Worm (Caenorhabditis elegans) whole organism, mixed stage, embryonic: Measurements from ENCODE around the gene F28C10.3.

Source experiments
- M03D4.4 ChIP-seq: sonication (generic microtip); optimal IDR thresholded peaks from 2 replicates; lab custom pipeline; 2017; ENCODE audit warnings: mild to moderate bottlenecking, missing genetic modification characterization, missing compliant biosample characterization
- bed-3 ChIP-seq: fragments of 200-800 bp; sonication (Bioruptor generic); optimal IDR thresholded peaks from 3 replicates; lab custom pipeline; 2018; ENCODE audit warnings: mild to moderate bottlenecking, missing genetic modification characterization, moderate library complexity, missing compliant biosample characterization
- blmp-1 ChIP-seq: fragments of 150-350 bp; optimal IDR thresholded peaks from 2 replicates; lab custom pipeline; 2014; ENCODE audit warnings: missing biosample characterization, missing genetic modification characterization
- ceh-39 ChIP-seq: fragments of 150-350 bp; optimal IDR thresholded peaks from 2 replicates; lab custom pipeline; 2014; ENCODE audit warnings: missing biosample characterization, missing genetic modification characterization
- ceh-43 ChIP-seq: fragments of 200-800 bp; sonication (Bioruptor generic); optimal IDR thresholded peaks from 2 replicates; lab custom pipeline; 2018; ENCODE audit warnings: mild to moderate bottlenecking, missing genetic modification characterization, moderate library complexity, missing compliant biosample characterization
- ceh-83 ChIP-seq: fragments of 200-800 bp; sonication (Bioruptor generic); optimal IDR thresholded peaks from 2 replicates; lab custom pipeline; 2018; ENCODE audit warnings: mild to moderate bottlenecking, missing genetic modification characterization, missing compliant biosample characterization
- ces-1 ChIP-seq: fragments of 150-350 bp; optimal IDR thresholded peaks from 2 replicates; lab custom pipeline; 2014; ENCODE audit warnings: missing biosample characterization, missing genetic modification reagents, missing genetic modification characterization
- cnd-1 ChIP-seq: fragments of 200-800 bp; sonication (Bioruptor generic); optimal IDR thresholded peaks from 2 replicates; lab custom pipeline; 2018; ENCODE audit warnings: mild to moderate bottlenecking, missing genetic modification characterization, missing compliant biosample characterization
- drap-1 ChIP-seq: fragments of 200-800 bp; sonication (Bioruptor generic); optimal IDR thresholded peaks from 3 replicates; lab custom pipeline; 2018; ENCODE audit warnings: mild to moderate bottlenecking, missing genetic modification characterization, missing compliant biosample characterization
- elt-1 ChIP-seq: sonication (generic microtip); optimal IDR thresholded peaks from 2 replicates; lab custom pipeline; 2017; ENCODE audit warnings: missing genetic modification characterization, mild to moderate bottlenecking, missing compliant biosample characterization, antibody characterized with exemption, moderate library complexity, borderline replicate concordance; ENCODE audit not compliant: insufficient read depth
- elt-3 ChIP-seq: fragments of 150-350 bp; optimal IDR thresholded peaks from 2 replicates; lab custom pipeline; 2014; ENCODE audit warnings: missing biosample characterization, missing genetic modification characterization
- flh-1 ChIP-seq: fragments of 200-800 bp; sonication (Bioruptor generic); optimal IDR thresholded peaks from 2 replicates; lab custom pipeline; 2018; ENCODE audit warnings: mild to moderate bottlenecking, missing genetic modification characterization, moderate library complexity, missing compliant biosample characterization
- ham-2 ChIP-seq: fragments of 200-800 bp; sonication (Bioruptor generic); optimal IDR thresholded peaks from 2 replicates; lab custom pipeline; 2018; ENCODE audit warnings: mild to moderate bottlenecking, missing genetic modification characterization, missing compliant biosample characterization
- hlh-1 ChIP-seq: fragments of 150-350 bp; optimal IDR thresholded peaks from 2 replicates; lab custom pipeline; 2014; ENCODE audit warnings: missing biosample characterization, missing genetic modification reagents, missing genetic modification characterization
- lin-13 ChIP-seq: fragments of 150-350 bp; optimal IDR thresholded peaks from 2 replicates; lab custom pipeline; 2014; ENCODE audit warnings: missing biosample characterization, missing genetic modification characterization
- lin-32 ChIP-seq: fragments of 200-800 bp; sonication (Bioruptor generic); optimal IDR thresholded peaks from 2 replicates; lab custom pipeline; 2018; ENCODE audit warnings: mild to moderate bottlenecking, missing genetic modification characterization, missing compliant biosample characterization
- lsy-2 ChIP-seq: fragments of 150-350 bp; optimal IDR thresholded peaks from 2 replicates; lab custom pipeline; 2014; ENCODE audit warnings: missing biosample characterization, missing genetic modification characterization
- mab-5 ChIP-seq: fragments of 150-350 bp; optimal IDR thresholded peaks from 2 replicates; lab custom pipeline; 2014; ENCODE audit warnings: missing biosample characterization, missing genetic modification characterization
- mep-1 ChIP-seq: fragments of 150-350 bp; optimal IDR thresholded peaks from 2 replicates; lab custom pipeline; 2017; ENCODE audit warnings: missing biosample characterization, missing genetic modification reagents, missing genetic modification characterization, inconsistent platforms
- mls-2 ChIP-seq: sonication (generic microtip); optimal IDR thresholded peaks from 2 replicates; lab custom pipeline; 2016; ENCODE audit warnings: mild to moderate bottlenecking, missing genetic modification characterization, moderate library complexity, missing compliant biosample characterization
- nhr-12 ChIP-seq: fragments of 150-350 bp; optimal IDR thresholded peaks from 2 replicates; lab custom pipeline; 2014; ENCODE audit warnings: missing biosample characterization, missing genetic modification characterization
- nhr-2 ChIP-seq: fragments of 150-350 bp; optimal IDR thresholded peaks from 2 replicates; lab custom pipeline; 2014; ENCODE audit warnings: missing biosample characterization, missing genetic modification characterization
- nhr-237 ChIP-seq: fragments of 150-350 bp; optimal IDR thresholded peaks from 2 replicates; lab custom pipeline; 2014; ENCODE audit warnings: missing biosample characterization, missing genetic modification characterization
- nhr-28 ChIP-seq: fragments of 150-350 bp; optimal IDR thresholded peaks from 2 replicates; lab custom pipeline; 2014; ENCODE audit warnings: missing biosample characterization, missing genetic modification characterization
- nhr-76 ChIP-seq: sonication (generic microtip); optimal IDR thresholded peaks from 2 replicates; lab custom pipeline; 2017; ENCODE audit warnings: missing biosample characterization, missing genetic modification characterization
- pha-4 ChIP-seq: fragments of 150-350 bp; optimal IDR thresholded peaks from 2 replicates; lab custom pipeline; 2018; ENCODE audit warnings: missing biosample characterization, missing genetic modification reagents, missing genetic modification characterization
- sem-2 ChIP-seq: fragments of 200-800 bp; sonication (Bioruptor generic); optimal IDR thresholded peaks from 2 replicates; lab custom pipeline; 2018; ENCODE audit warnings: mild to moderate bottlenecking, missing genetic modification characterization, missing compliant biosample characterization
- snpc-4 ChIP-seq: fragments of 150-350 bp; optimal IDR thresholded peaks from 2 replicates; lab custom pipeline; 2014; ENCODE audit warnings: missing biosample characterization, missing genetic modification characterization
- sptf-1 ChIP-seq: sonication (generic microtip); optimal IDR thresholded peaks from 2 replicates; lab custom pipeline; 2017; ENCODE audit warnings: mild to moderate bottlenecking, missing genetic modification characterization, moderate library complexity, missing compliant biosample characterization
- tbx-8 ChIP-seq: fragments of 200-800 bp; sonication (Bioruptor generic); optimal IDR thresholded peaks from 2 replicates; lab custom pipeline; 2018; ENCODE audit warnings: mild to moderate bottlenecking, missing genetic modification characterization, moderate library complexity, missing compliant biosample characterization
- unc-120 ChIP-seq: sonication (generic microtip); optimal IDR thresholded peaks from 2 replicates; lab custom pipeline; 2017; ENCODE audit warnings: missing genetic modification characterization, missing compliant biosample characterization; ENCODE audit not compliant: poor library complexity, severe bottlenecking
- unc-39 ChIP-seq: fragments of 150-350 bp; optimal IDR thresholded peaks from 2 replicates; lab custom pipeline; 2014; ENCODE audit warnings: missing biosample characterization, missing genetic modification characterization
- unc-62 ChIP-seq: fragments of 150-350 bp; optimal IDR thresholded peaks from 2 replicates; lab custom pipeline; 2014; ENCODE audit warnings: missing biosample characterization, missing genetic modification reagents, missing genetic modification characterization
- zip-8 ChIP-seq: fragments of 150-350 bp; optimal IDR thresholded peaks from 2 replicates; lab custom pipeline; 2014; ENCODE audit warnings: missing biosample characterization, missing genetic modification characterization
- ztf-11 ChIP-seq: fragments of 150-350 bp; optimal IDR thresholded peaks from 2 replicates; lab custom pipeline; 2014; ENCODE audit warnings: missing biosample characterization, missing genetic modification characterization

The F28C10.3 gene

ce11 chrX:535728-536127, at the start of gene F28C10.3:
Gene F28C10.3 (minus strand): TSS chrX:535828.
- TF ChIP-seq nhr-12 (tag; lab: Kevin White, UChicago) (no peak), ces-1 (peak; percentile 71), ham-2 (peak; percentile 19), elt-3 (tag; lab: Kevin White, UChicago) (no peak), bed-3 (no peak), blmp-1 (tag; lab: Kevin White, UChicago) (no peak), mls-2 (peak; percentile 37), nhr-76 (tag; lab: Kevin White, UChicago) (no peak), drap-1 (no peak), elt-1 (tag; lab: Kevin White, UChicago) (no peak), nhr-237 (tag; lab: Kevin White, UChicago) (peak; percentile 58), ceh-39 (peak; percentile 86), zip-8 (tag; lab: Kevin White, UChicago) (no peak), lin-13 (tag; lab: Kevin White, UChicago) (peak; percentile 31), mab-5 (tag; lab: Kevin White, UChicago) (no peak), sptf-1 (tag; lab: Kevin White, UChicago) (peak; percentile 18), mep-1 (peak; percentile 42), ztf-11 (tag; lab: Kevin White, UChicago) (no peak), snpc-4 (tag; lab: Kevin White, UChicago) (no peak), ceh-43 (GFP tag; lab: Kevin White, UChicago) (peak; percentile 15), flh-1 (no peak), unc-120 (tag; lab: Kevin White, UChicago) (peak; percentile 62), unc-62 (GFP tag; lab: Kevin White, UChicago) (peak; percentile 82), ceh-83 (GFP tag; lab: Kevin White, UChicago) (no peak), sem-2 (no peak), lsy-2 (tag; lab: Kevin White, UChicago) (peak; percentile 45), nhr-2 (peak; percentile 16), M03D4.4 (no peak), lin-32 (GFP tag; lab: Kevin White, UChicago) (no peak), pha-4 (tag; lab: Kevin White, UChicago) (peak; percentile 49), cnd-1 (peak; percentile 23), tbx-8 (GFP tag; lab: Kevin White, UChicago) (no peak), hlh-1 (tag; lab: Kevin White, UChicago) (peak; percentile 11), unc-39 (tag; lab: Kevin White, UChicago) (no peak), nhr-28 (tag; lab: Kevin White, UChicago) (no peak)

DNA sequence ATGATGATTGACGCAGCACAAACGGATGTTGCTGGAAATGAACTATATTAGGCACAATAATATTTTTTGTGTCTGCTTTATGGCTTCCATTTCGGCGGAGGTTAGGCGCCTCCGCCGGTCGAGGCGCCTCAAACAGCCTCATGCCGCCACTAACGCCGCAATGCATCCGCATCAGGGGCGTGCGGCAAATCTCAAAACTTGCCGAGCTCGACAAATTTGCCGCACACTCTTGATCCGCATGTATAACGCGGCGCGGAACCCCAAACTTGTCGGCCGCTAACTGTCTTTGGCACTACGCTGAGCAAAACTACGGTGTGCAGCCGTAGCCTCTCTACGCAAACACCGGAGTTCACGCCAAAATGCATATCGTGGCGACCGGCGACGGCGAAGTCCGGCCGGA, 46.1 kb upstream of the F28C10.3 start:
- no peak for TF ChIP-seq M03D4.4
- no peak for TF ChIP-seq blmp-1 (tag; lab: Kevin White, UChicago)
- no peak for TF ChIP-seq ceh-39
- TF ChIP-seq nhr-2: no peak
- no peak for TF ChIP-seq nhr-76 (tag; lab: Kevin White, UChicago)
- TF ChIP-seq ceh-43 (GFP tag; lab: Kevin White, UChicago): no peak
- no peak for TF ChIP-seq flh-1
- TF ChIP-seq cnd-1: no peak
- no peak for TF ChIP-seq ceh-83 (GFP tag; lab: Kevin White, UChicago)
- TF ChIP-seq hlh-1 (tag; lab: Kevin White, UChicago): no peak
- no peak for TF ChIP-seq lsy-2 (tag; lab: Kevin White, UChicago)
- TF ChIP-seq mab-5 (tag; lab: Kevin White, UChicago): no peak
- TF ChIP-seq nhr-28 (tag; lab: Kevin White, UChicago): no peak
- no peak for TF ChIP-seq sem-2
- no peak for TF ChIP-seq drap-1
- TF ChIP-seq ces-1: no peak
- TF ChIP-seq ham-2: no peak
- no peak for TF ChIP-seq snpc-4 (tag; lab: Kevin White, UChicago)
- TF ChIP-seq mls-2: no peak
- TF ChIP-seq unc-120 (tag; lab: Kevin White, UChicago): no peak

ce11 chrX:575084-575483, 39.5 kb upstream of the F28C10.3 start:
- TF ChIP-seq ceh-39: no peak
- TF ChIP-seq blmp-1 (tag; lab: Kevin White, UChicago): no peak
- TF ChIP-seq nhr-2: no peak
- no peak for TF ChIP-seq hlh-1 (tag; lab: Kevin White, UChicago)
- no peak for TF ChIP-seq nhr-28 (tag; lab: Kevin White, UChicago)
- TF ChIP-seq sem-2: no peak
- TF ChIP-seq elt-3 (tag; lab: Kevin White, UChicago): no peak
- no peak for TF ChIP-seq tbx-8 (GFP tag; lab: Kevin White, UChicago)
- no peak for TF ChIP-seq ceh-83 (GFP tag; lab: Kevin White, UChicago)
- TF ChIP-seq nhr-76 (tag; lab: Kevin White, UChicago): no peak
- no peak for TF ChIP-seq lsy-2 (tag; lab: Kevin White, UChicago)
- no peak for TF ChIP-seq ham-2
- no peak for TF ChIP-seq unc-120 (tag; lab: Kevin White, UChicago)
- no peak for TF ChIP-seq M03D4.4
- no peak for TF ChIP-seq nhr-12 (tag; lab: Kevin White, UChicago)
- no peak for TF ChIP-seq mls-2
- no peak for TF ChIP-seq cnd-1
- TF ChIP-seq lin-13 (tag; lab: Kevin White, UChicago): no peak
